Worm (Caenorhabditis elegans) whole organism, late embryonic: Measurements from ENCODE around the gene nhr-98.

Source experiments
- F13H6.1 ChIP-seq: sonication (generic microtip); optimal IDR thresholded peaks from 2 replicates; lab custom pipeline; 2016; ENCODE audit warnings: missing genetic modification characterization, missing compliant biosample characterization
- K02D7.2 ChIP-seq: sonication (generic microtip); optimal IDR thresholded peaks from 2 replicates; lab custom pipeline; 2017; ENCODE audit warnings: mild to moderate bottlenecking, missing genetic modification characterization, missing compliant biosample characterization
- T23F11.4 ChIP-seq: fragments of 200-800 bp; sonication (Bioruptor generic); optimal IDR thresholded peaks from 2 replicates; lab custom pipeline; 2018; ENCODE audit warnings: mild to moderate bottlenecking, missing genetic modification characterization, missing compliant biosample characterization
- Y22D7AL.16 ChIP-seq: sonication (generic microtip); optimal IDR thresholded peaks from 2 replicates; lab custom pipeline; 2016; ENCODE audit warnings: missing genetic modification characterization, missing compliant biosample characterization
- ama-1 ChIP-seq: fragments of 150-350 bp; optimal IDR thresholded peaks from 2 replicates; lab custom pipeline; 2014
- ceh-18 ChIP-seq: sonication (generic microtip); optimal IDR thresholded peaks from 2 replicates; lab custom pipeline; 2016; ENCODE audit warnings: missing genetic modification characterization, missing compliant biosample characterization
- ceh-22 ChIP-seq: sonication (generic microtip); optimal IDR thresholded peaks from 2 replicates; lab custom pipeline; 2017; ENCODE audit warnings: missing biosample characterization, missing genetic modification characterization
- ceh-24 ChIP-seq: sonication (generic microtip); optimal IDR thresholded peaks from 2 replicates; lab custom pipeline; 2016; ENCODE audit warnings: mild to moderate bottlenecking, missing genetic modification characterization, missing compliant biosample characterization
- ceh-31 ChIP-seq: sonication (generic microtip); optimal IDR thresholded peaks from 2 replicates; lab custom pipeline; 2016; ENCODE audit warnings: missing genetic modification characterization, missing compliant biosample characterization
- ceh-34 ChIP-seq: sonication (generic microtip); optimal IDR thresholded peaks from 2 replicates; lab custom pipeline; 2016; ENCODE audit warnings: mild to moderate bottlenecking, missing genetic modification characterization, missing compliant biosample characterization
- ceh-48 ChIP-seq: sonication (generic microtip); optimal IDR thresholded peaks from 2 replicates; lab custom pipeline; 2016; ENCODE audit warnings: missing genetic modification characterization, inconsistent platforms, missing compliant biosample characterization
- ceh-6 ChIP-seq: fragments of 200-800 bp; sonication (Bioruptor generic); optimal IDR thresholded peaks from 2 replicates; lab custom pipeline; 2018; ENCODE audit warnings: mild to moderate bottlenecking, missing genetic modification characterization, missing compliant biosample characterization
- ceh-9 ChIP-seq: sonication (generic microtip); optimal IDR thresholded peaks from 2 replicates; lab custom pipeline; 2016; ENCODE audit warnings: mild to moderate bottlenecking, missing genetic modification characterization, inconsistent platforms, missing compliant biosample characterization
- dve-1 ChIP-seq: sonication (generic microtip); optimal IDR thresholded peaks from 2 replicates; lab custom pipeline; 2017; ENCODE audit warnings: antibody characterized with exemption, mild to moderate bottlenecking, missing genetic modification characterization, missing compliant biosample characterization
- ets-4 ChIP-seq: sonication (generic microtip); optimal IDR thresholded peaks from 2 replicates; lab custom pipeline; 2016; ENCODE audit warnings: missing genetic modification characterization, missing compliant biosample characterization
- fax-1 ChIP-seq: sonication (generic microtip); optimal IDR thresholded peaks from 2 replicates; lab custom pipeline; 2016; ENCODE audit warnings: missing genotype, missing genetic modification characterization, missing compliant biosample characterization
- fkh-10 ChIP-seq: fragments of 150-350 bp; optimal IDR thresholded peaks from 2 replicates; lab custom pipeline; 2014; ENCODE audit warnings: missing biosample characterization, missing genetic modification reagents, missing genetic modification characterization
- gmeb-2 ChIP-seq: sonication (generic microtip); optimal IDR thresholded peaks from 2 replicates; lab custom pipeline; 2016; ENCODE audit warnings: missing genetic modification characterization, inconsistent platforms, missing compliant biosample characterization
- hlh-13 ChIP-seq: fragments of 200-800 bp; sonication (Bioruptor generic); optimal IDR thresholded peaks from 2 replicates; lab custom pipeline; 2018; ENCODE audit warnings: mild to moderate bottlenecking, missing genetic modification characterization, missing compliant biosample characterization
- hlh-8 ChIP-seq: sonication (generic microtip); optimal IDR thresholded peaks from 2 replicates; lab custom pipeline; 2016; ENCODE audit warnings: missing genotype, missing genetic modification characterization, missing compliant biosample characterization
- lim-6 ChIP-seq: sonication (generic microtip); optimal IDR thresholded peaks from 2 replicates; lab custom pipeline; 2016; ENCODE audit warnings: missing genetic modification characterization, missing compliant biosample characterization
- lin-11 ChIP-seq: fragments of 200-800 bp; sonication (Bioruptor generic); optimal IDR thresholded peaks from 2 replicates; lab custom pipeline; 2018; ENCODE audit warnings: mild to moderate bottlenecking, missing genetic modification characterization, missing compliant biosample characterization
- nfya-1 ChIP-seq: sonication (generic microtip); optimal IDR thresholded peaks from 2 replicates; lab custom pipeline; 2017; ENCODE audit warnings: missing genetic modification characterization, mild to moderate bottlenecking, missing compliant biosample characterization, antibody characterized with exemption, moderate library complexity
- npax-4 ChIP-seq: sonication (generic microtip); optimal IDR thresholded peaks from 2 replicates; lab custom pipeline; 2016; ENCODE audit warnings: missing genetic modification characterization, missing compliant biosample characterization
- odd-2 ChIP-seq: sonication (generic microtip); optimal IDR thresholded peaks from 2 replicates; lab custom pipeline; 2017; ENCODE audit warnings: antibody characterized with exemption, mild to moderate bottlenecking, missing genetic modification characterization, missing compliant biosample characterization
- pat-9 ChIP-seq: fragments of 200-800 bp; sonication (Bioruptor generic); optimal IDR thresholded peaks from 2 replicates; lab custom pipeline; 2018; ENCODE audit warnings: mild to moderate bottlenecking, missing genetic modification characterization, moderate library complexity, missing compliant biosample characterization
- pqm-1 ChIP-seq: sonication (generic microtip); optimal IDR thresholded peaks from 2 replicates; lab custom pipeline; 2016; ENCODE audit warnings: missing genetic modification characterization, missing compliant biosample characterization
- pros-1 ChIP-seq: fragments of 150-350 bp; optimal IDR thresholded peaks from 2 replicates; lab custom pipeline; 2014; ENCODE audit warnings: missing biosample characterization, missing genetic modification reagents, missing genetic modification characterization
- ref-2 ChIP-seq: sonication (generic microtip); optimal IDR thresholded peaks from 2 replicates; lab custom pipeline; 2016; ENCODE audit warnings: missing genetic modification characterization, missing compliant biosample characterization
- sdc-2 ChIP-seq: sonication (generic microtip); optimal IDR thresholded peaks from 2 replicates; lab custom pipeline; 2016; ENCODE audit warnings: missing genotype, missing genetic modification characterization, missing compliant biosample characterization
- sox-4 ChIP-seq: sonication (generic microtip); optimal IDR thresholded peaks from 2 replicates; lab custom pipeline; 2017; ENCODE audit warnings: mild to moderate bottlenecking, missing genetic modification characterization, inconsistent platforms, missing compliant biosample characterization
- syd-9 ChIP-seq: sonication (generic microtip); optimal IDR thresholded peaks from 2 replicates; lab custom pipeline; 2016; ENCODE audit warnings: mild to moderate bottlenecking, missing genetic modification characterization, moderate library complexity, missing compliant biosample characterization
- tbx-2 ChIP-seq: sonication (generic microtip); optimal IDR thresholded peaks from 2 replicates; lab custom pipeline; 2016; ENCODE audit warnings: missing genetic modification characterization, missing compliant biosample characterization
- tbx-7 ChIP-seq: sonication (generic microtip); optimal IDR thresholded peaks from 2 replicates; lab custom pipeline; 2016; ENCODE audit warnings: missing genotype, missing genetic modification characterization, missing compliant biosample characterization
- ttx-3 ChIP-seq: sonication (generic microtip); optimal IDR thresholded peaks from 2 replicates; lab custom pipeline; 2016; ENCODE audit warnings: missing genetic modification reagents, missing genetic modification characterization, missing compliant biosample characterization
- unc-42 ChIP-seq: sonication (generic microtip); optimal IDR thresholded peaks from 2 replicates; lab custom pipeline; 2016; ENCODE audit warnings: missing genotype, missing genetic modification characterization, missing compliant biosample characterization
- unc-55 ChIP-seq: sonication (generic microtip); optimal IDR thresholded peaks from 2 replicates; lab custom pipeline; 2017; ENCODE audit warnings: missing biosample characterization, missing genetic modification reagents, missing genetic modification characterization
- unc-86 ChIP-seq: sonication (generic microtip); optimal IDR thresholded peaks from 2 replicates; lab custom pipeline; 2016; ENCODE audit warnings: missing genetic modification characterization, missing compliant biosample characterization

Gene nhr-98

DNA sequence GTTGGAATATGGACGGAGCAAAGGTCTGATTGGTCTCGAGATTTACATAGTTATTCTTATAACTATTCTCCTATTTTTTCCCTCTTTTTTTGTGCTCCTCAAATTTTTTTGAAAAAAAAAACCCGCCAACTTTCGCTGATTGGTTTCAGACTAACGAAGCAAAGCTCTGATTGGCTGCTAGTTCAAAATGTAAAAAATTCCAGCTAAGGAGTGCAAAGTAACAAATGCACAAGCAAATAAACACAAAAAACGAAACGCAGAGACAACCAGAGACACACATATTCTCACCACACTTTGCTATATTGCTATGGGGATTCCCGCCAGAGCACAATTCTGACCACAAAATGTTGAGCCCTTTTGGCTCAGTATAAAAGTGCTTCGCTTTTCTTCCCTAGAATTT is 43.7 kb downstream of the nhr-98 start, which contains the start of gene T01G6.1:
Gene T01G6.1 (plus strand): TSS at position 301 of the 400 bp plus-strand sequence.
- TF ChIP-seq hlh-13 (GFP tag; lab: Kevin White, UChicago) (no peak), nfya-1 (tag; lab: Kevin White, UChicago) (peak; percentile 37)

- TF ChIP-seq hlh-13 (GFP tag; lab: Kevin White, UChicago): no peak
- TF ChIP-seq ama-1: no peak
- TF ChIP-seq pros-1 (tag; lab: Kevin White, UChicago): no peak
- TF ChIP-seq F13H6.1 (tag; lab: Kevin White, UChicago): no peak
- TF ChIP-seq odd-2 (tag; lab: Kevin White, UChicago): no peak
- TF ChIP-seq tbx-2: no peak
- TF ChIP-seq hlh-8 (tag; lab: Kevin White, UChicago): no peak
- no peak for TF ChIP-seq ceh-34 (tag; lab: Kevin White, UChicago)
- TF ChIP-seq fax-1 (tag; lab: Kevin White, UChicago): no peak
- no peak for TF ChIP-seq sdc-2
- no peak for TF ChIP-seq ceh-9 (tag; lab: Kevin White, UChicago)
- TF ChIP-seq dve-1 (tag; lab: Kevin White, UChicago): no peak
- no peak for TF ChIP-seq Y22D7AL.16 (tag; lab: Kevin White, UChicago)
- TF ChIP-seq unc-86 (tag; lab: Kevin White, UChicago): no peak
- TF ChIP-seq pqm-1: no peak
- TF ChIP-seq ceh-24 (tag; lab: Kevin White, UChicago): no peak
These were observed 46.9 kb downstream of the nhr-98 start for ce11 chrV:500535-500934.

ce11 chrV:501230-501629 is 47.6 kb downstream of the nhr-98 start, which contains the start of gene str-256:
TSS of gene str-256 (minus strand) at chrV:501330.
- TF ChIP-seq gmeb-2: no peak
- no peak for TF ChIP-seq ama-1
- TF ChIP-seq syd-9 (tag; lab: Kevin White, UChicago): no peak
- no peak for TF ChIP-seq sdc-2
- TF ChIP-seq dve-1 (tag; lab: Kevin White, UChicago): no peak
- no peak for TF ChIP-seq odd-2 (tag; lab: Kevin White, UChicago)
- no peak for TF ChIP-seq T23F11.4 (GFP tag; lab: Kevin White, UChicago)
- TF ChIP-seq ceh-31 (tag; lab: Kevin White, UChicago): no peak
- no peak for TF ChIP-seq ceh-22 (tag; lab: Kevin White, UChicago)
- no peak for TF ChIP-seq hlh-8 (tag; lab: Kevin White, UChicago)
- no peak for TF ChIP-seq ttx-3
- TF ChIP-seq ceh-18 (tag; lab: Kevin White, UChicago): no peak
- TF ChIP-seq tbx-7 (tag; lab: Kevin White, UChicago): no peak
- no peak for TF ChIP-seq fkh-10
- no peak for TF ChIP-seq fax-1 (tag; lab: Kevin White, UChicago)
- TF ChIP-seq unc-86 (tag; lab: Kevin White, UChicago): no peak
- TF ChIP-seq K02D7.2: no peak
- no peak for TF ChIP-seq lim-6
- TF ChIP-seq sox-4 (tag; lab: Kevin White, UChicago): no peak
- no peak for TF ChIP-seq ceh-34 (tag; lab: Kevin White, UChicago)

ce11 chrV:502803-503273 is 49.2 kb downstream of the nhr-98 start, which contains the start of gene T01G6.10:
TSS of gene T01G6.10 (minus strand) at chrV:503223.
- TF ChIP-seq ceh-48: no peak
- no peak for TF ChIP-seq pat-9 (tag; lab: Kevin White, UChicago)
- no peak for TF ChIP-seq F13H6.1 (tag; lab: Kevin White, UChicago)
- no peak for TF ChIP-seq ceh-31 (tag; lab: Kevin White, UChicago)
- no peak for TF ChIP-seq npax-4
- TF ChIP-seq lin-11 (tag; lab: Kevin White, UChicago): no peak
- TF ChIP-seq fax-1 (tag; lab: Kevin White, UChicago): no peak
- TF ChIP-seq ceh-6: no peak
- TF ChIP-seq ref-2 (tag; lab: Kevin White, UChicago): no peak
- TF ChIP-seq pqm-1: no peak
- TF ChIP-seq unc-55 (GFP tag; lab: Kevin White, UChicago): no peak
- TF ChIP-seq ets-4 (tag; lab: Kevin White, UChicago): no peak
- TF ChIP-seq ceh-18 (tag; lab: Kevin White, UChicago): no peak
- TF ChIP-seq K02D7.2: no peak
- TF ChIP-seq sox-4 (tag; lab: Kevin White, UChicago): no peak
- TF ChIP-seq gmeb-2: no peak
- no peak for TF ChIP-seq unc-42 (tag; lab: Kevin White, UChicago)
